Worm (Caenorhabditis elegans) whole organism, L2 larva: ENCODE data around the gene nyn-1.

Experiments used
- ZK546.5 ChIP-seq: sonication (generic microtip); optimal IDR thresholded peaks from 2 replicates; lab custom pipeline; 2017; ENCODE audit warnings: missing biosample characterization, missing genetic modification characterization
- aly-2 ChIP-seq: fragments of 150-350 bp; optimal IDR thresholded peaks from 2 replicates; lab custom pipeline; 2014; ENCODE audit warnings: missing biosample characterization, missing genetic modification characterization
- blmp-1 ChIP-seq: sonication (generic microtip); optimal IDR thresholded peaks from 2 replicates; lab custom pipeline; 2017; ENCODE audit warnings: missing genetic modification characterization, mild to moderate bottlenecking, missing compliant biosample characterization, antibody characterized with exemption, moderate library complexity; ENCODE audit not compliant: insufficient read depth
- ceh-82 ChIP-seq: fragments of 150-350 bp; optimal IDR thresholded peaks from 2 replicates; lab custom pipeline; 2014; ENCODE audit warnings: missing biosample characterization, missing genetic modification characterization
- elt-1 ChIP-seq: fragments of 150-350 bp; optimal IDR thresholded peaks from 2 replicates; lab custom pipeline; 2014; ENCODE audit warnings: missing biosample characterization, missing genetic modification characterization
- fos-1 ChIP-seq: fragments of 150-350 bp; optimal IDR thresholded peaks from 2 replicates; lab custom pipeline; 2014; ENCODE audit warnings: missing biosample characterization, missing genetic modification characterization
- lin-11 ChIP-seq: fragments of 150-350 bp; sonication (generic microtip); optimal IDR thresholded peaks from 2 replicates; lab custom pipeline; 2014; ENCODE audit warnings: missing biosample characterization, missing genetic modification characterization, inconsistent platforms, mixed read lengths
- lin-39 ChIP-seq: fragments of 150-350 bp; optimal IDR thresholded peaks from 2 replicates; lab custom pipeline; 2014; ENCODE audit warnings: missing biosample characterization, missing genetic modification reagents, missing genetic modification characterization
- nhr-10 ChIP-seq: sonication (generic microtip); optimal IDR thresholded peaks from 2 replicates; lab custom pipeline; 2017; ENCODE audit warnings: missing biosample characterization, missing genetic modification characterization
- nhr-129 ChIP-seq: fragments of 150-350 bp; optimal IDR thresholded peaks from 2 replicates; lab custom pipeline; 2014; ENCODE audit warnings: missing biosample characterization, missing genetic modification characterization
- nhr-237 ChIP-seq: fragments of 150-350 bp; optimal IDR thresholded peaks from 2 replicates; lab custom pipeline; 2014; ENCODE audit warnings: missing biosample characterization, missing genetic modification characterization
- skn-1 ChIP-seq: sonication (generic microtip); optimal IDR thresholded peaks from 2 replicates; lab custom pipeline; 2017; ENCODE audit warnings: missing biosample characterization, missing genetic modification characterization
- unc-55 ChIP-seq: fragments of 150-350 bp; sonication (generic microtip); optimal IDR thresholded peaks from 3 replicates; lab custom pipeline; 2014; ENCODE audit warnings: missing biosample characterization, missing genetic modification reagents, missing genetic modification characterization
- unc-62 ChIP-seq: fragments of 150-350 bp; optimal IDR thresholded peaks from 2 replicates; lab custom pipeline; 2014; ENCODE audit warnings: missing biosample characterization, missing genetic modification reagents, missing genetic modification characterization

- no peak for TF ChIP-seq lin-39 (tag; lab: Kevin White, UChicago)
- no peak for TF ChIP-seq fos-1 (tag; lab: Kevin White, UChicago)
- TF ChIP-seq aly-2 (tag; lab: Kevin White, UChicago) = no peak
- no peak for TF ChIP-seq elt-1 (tag; lab: Kevin White, UChicago)
- TF ChIP-seq ceh-82 (tag; lab: Kevin White, UChicago) = no peak
- TF ChIP-seq unc-55 = no peak
- no peak for TF ChIP-seq lin-11 (tag; lab: Kevin White, UChicago)
- TF ChIP-seq skn-1 (tag; lab: Kevin White, UChicago) = no peak
- no peak for TF ChIP-seq blmp-1
- no peak for TF ChIP-seq unc-62 (GFP tag; lab: Kevin White, UChicago)
- no peak for TF ChIP-seq nhr-10
- no peak for TF ChIP-seq nhr-129
- TF ChIP-seq nhr-237 (tag; lab: Kevin White, UChicago) = no peak
- TF ChIP-seq ZK546.5 (tag; lab: Kevin White, UChicago) = no peak
These were observed 7.2 kb upstream of the nyn-1 start for ce11 chrIV:13693976-13694375.
